Worm (Caenorhabditis elegans): ENCODE results near the gene K10D6.3.

DNA sequence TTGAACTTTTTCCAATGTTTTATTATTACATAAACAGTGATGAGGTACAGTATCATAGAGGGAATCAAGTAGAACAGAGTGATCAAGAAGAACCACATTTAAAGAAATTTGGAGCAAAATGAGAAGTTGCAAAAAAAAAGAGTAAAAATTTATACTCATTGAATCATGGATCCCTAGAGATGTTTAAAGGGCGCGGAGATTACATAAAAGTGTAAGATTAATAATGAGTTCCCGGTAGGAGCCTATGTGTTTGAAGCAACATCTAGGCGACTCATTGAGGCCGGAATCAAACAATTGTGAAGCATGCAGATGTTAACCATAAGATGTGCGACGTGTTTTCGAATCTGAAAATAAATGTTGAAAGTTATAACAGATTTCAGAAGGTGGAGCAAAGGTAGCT is 48.1 kb upstream of the K10D6.3 start, which contains the start of gene srg-39:
- TF ChIP-seq ztf-23 (GFP tag; IDR thresholded peaks at IDR 0.05) (no peak), flt-1 (GFP tag; IDR thresholded peaks at IDR 0.05) (no peak), T22C8.4 (GFP tag; IDR thresholded peaks at IDR 0.05) (no peak)

Data from whole organism, midembryonic.